Fruit fly (Drosophila melanogaster): ENCODE data around the gene jumu.
A peak's percentile ranks its signal among the peaks of the same experiment; 100 is the strongest.

DNA sequence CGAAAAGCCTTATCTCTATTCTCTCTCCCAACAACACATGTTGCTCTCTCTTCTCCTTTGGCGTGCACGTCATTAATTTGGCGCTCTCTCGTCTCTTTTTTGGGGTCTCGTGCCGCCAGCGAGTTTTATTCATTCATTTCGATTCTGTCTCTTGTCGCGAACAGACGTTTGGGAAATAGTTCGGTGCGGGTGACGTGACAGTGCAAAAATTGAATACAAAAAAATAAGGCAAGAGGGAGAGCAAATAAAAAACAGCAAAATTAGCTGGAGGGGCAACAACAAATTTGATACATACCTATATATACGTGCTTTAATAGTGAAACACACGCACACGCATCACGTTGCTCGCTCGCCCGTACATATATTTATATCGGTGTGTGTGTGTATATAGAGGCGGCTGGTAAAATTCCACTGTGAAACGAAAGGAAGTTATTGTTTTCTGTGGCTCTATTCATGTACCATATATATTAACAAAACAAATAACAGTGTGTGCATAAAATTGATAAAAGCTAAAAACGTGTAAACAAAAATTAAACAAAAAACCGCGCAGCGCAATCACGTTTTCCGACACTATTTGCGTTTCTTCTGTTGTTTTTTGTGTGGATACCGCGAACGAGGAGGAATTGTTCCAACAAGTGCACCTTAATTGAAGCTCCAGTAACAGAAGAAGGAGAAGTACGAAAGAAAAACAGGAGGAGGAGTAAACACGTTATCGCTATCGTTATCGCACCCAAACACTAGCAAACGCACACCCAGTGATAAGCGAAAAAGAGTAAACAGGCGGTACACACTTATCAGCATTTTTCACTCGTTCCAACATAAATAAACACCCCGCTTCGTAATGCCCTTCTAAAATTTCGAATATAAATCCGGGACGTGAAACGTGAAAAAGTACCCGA, 38.4 kb downstream of the jumu start, which contains the start of gene cwo:
- TF ChIP-seq CG6808 (GFP tag; optimal IDR thresholded peaks at IDR 0.05) (no peak), Blimp-1 (GFP tag; optimal IDR thresholded peaks at IDR 0.05) (no peak), CG6854 (GFP tag; optimal IDR thresholded peaks at IDR 0.05) (no peak), CG6792 (GFP tag; optimal IDR thresholded peaks at IDR 0.05) (no peak), dsx (GFP tag; optimal IDR thresholded peaks at IDR 0.05; ENCODE audit: poor library complexity, severe bottlenecking) (peak; percentile 40), CG6163 (GFP tag; IDR thresholded peaks at IDR 0.05) (no peak), Sox102F (GFP tag; optimal IDR thresholded peaks at IDR 0.05) (no peak)
